Worm (Caenorhabditis elegans) whole organism, late embryonic: Measurements from ENCODE around the gene F25E2.2.

Experiments
- pqm-1 ChIP-seq: sonication (generic microtip); optimal IDR thresholded peaks from 2 replicates; lab custom pipeline; 2016; ENCODE audit warnings: missing genetic modification characterization, missing compliant biosample characterization
- unc-86 ChIP-seq: sonication (generic microtip); optimal IDR thresholded peaks from 2 replicates; lab custom pipeline; 2016; ENCODE audit warnings: missing genetic modification characterization, missing compliant biosample characterization
- zip-5 ChIP-seq: sonication (generic microtip); optimal IDR thresholded peaks from 2 replicates; lab custom pipeline; 2016; ENCODE audit warnings: missing genetic modification characterization, missing compliant biosample characterization

ce11 chrX:815929-816328, 5.3 kb upstream of the F25E2.2 start, which contains the start of gene ifd-2:
- TF ChIP-seq unc-86 (no peak), zip-5 (tag; lab: Kevin White, UChicago) (no peak), pqm-1 (tag; lab: Kevin White, UChicago) (no peak)
